Fruit fly (Drosophila melanogaster): ENCODE measurements around the gene CG6293.

DNA sequence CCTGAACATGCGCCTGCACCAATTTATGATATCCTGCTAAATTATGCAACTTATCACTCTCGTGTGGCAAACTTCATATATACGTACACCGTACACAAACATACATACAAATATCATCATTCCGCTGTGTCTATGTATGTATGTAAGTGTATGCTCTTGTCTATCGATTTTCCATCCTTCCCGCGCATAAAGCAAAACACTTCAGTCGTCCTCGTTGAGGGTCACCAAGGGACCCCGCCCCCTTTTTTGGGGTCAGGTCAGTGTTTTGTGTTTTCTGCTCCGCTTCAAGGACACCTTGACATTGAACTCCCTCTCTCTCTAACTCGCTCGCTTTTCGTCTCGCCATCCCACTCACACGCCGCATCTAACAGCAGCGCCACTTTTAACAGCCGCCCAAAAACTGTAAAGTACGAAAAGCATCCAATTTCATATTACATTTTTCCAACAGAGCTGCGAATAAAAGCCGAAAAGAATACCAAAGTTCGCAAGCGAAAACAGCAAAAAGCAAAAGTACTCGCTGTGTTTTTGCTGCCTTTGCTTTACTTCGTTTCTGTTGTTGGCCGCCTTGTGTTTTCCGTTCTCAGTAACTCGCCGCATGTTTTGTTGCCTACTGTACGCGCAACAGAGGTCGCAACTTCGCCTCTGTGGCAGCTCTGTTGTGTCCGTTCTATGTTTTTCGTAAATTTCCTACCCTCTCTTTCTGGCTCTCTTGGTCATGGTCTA lies 44.6 kb upstream of the CG6293 start:
- TF ChIP-seq CG11617 (GFP tag; optimal IDR thresholded peaks at IDR 0.05), result no peak
- TF ChIP-seq CG7045 (GFP tag; optimal IDR thresholded peaks at IDR 0.05), result no peak
- no peak for TF ChIP-seq Clk (GFP tag; optimal IDR thresholded peaks at IDR 0.05)
- no peak for TF ChIP-seq Hr96 (GFP tag; optimal IDR thresholded peaks at IDR 0.05)
- TF ChIP-seq cic (GFP tag; optimal IDR thresholded peaks at IDR 0.05), result no peak
- no peak for TF ChIP-seq kay (GFP tag; ENCODE audit: borderline replicate concordance)
- no peak for TF ChIP-seq CG1620 (GFP tag; optimal IDR thresholded peaks at IDR 0.05)
- TF ChIP-seq cnc (optimal IDR thresholded peaks at IDR 0.05), result no peak
- no peak for TF ChIP-seq Mnt (GFP tag; optimal IDR thresholded peaks at IDR 0.05)
- TF ChIP-seq CG5204 (GFP tag; optimal IDR thresholded peaks at IDR 0.05), result no peak

Data from whole organism, adult.